Worm (Caenorhabditis elegans): ENCODE measurements around the gene ech-5.

ech-5 gene

ce11 chrIV:842630-843029 is 45.8 kb downstream of the ech-5 start:
- TF ChIP-seq zag-1 (tag; optimal IDR thresholded peaks at IDR 0.05) (no peak), lsy-2 (tag; optimal IDR thresholded peaks at IDR 0.05) (peak in 1 of 2 experiments; percentile 22), peb-1 (tag; optimal IDR thresholded peaks at IDR 0.05) (no peak), nhr-25 (tag; optimal IDR thresholded peaks at IDR 0.05) (peak; percentile 7), elt-1 (tag; optimal IDR thresholded peaks at IDR 0.05) (no peak), skn-1 (tag; optimal IDR thresholded peaks at IDR 0.05) (no peak), lin-13 (GFP tag; optimal IDR thresholded peaks at IDR 0.05) (peak; percentile 17), mdl-1 (tag; optimal IDR thresholded peaks at IDR 0.05) (no peak), sma-9 (GFP tag; optimal IDR thresholded peaks at IDR 0.05) (peak; percentile 28), sma-9 (tag; optimal IDR thresholded peaks at IDR 0.05) (no peak), ztf-11 (tag; optimal IDR thresholded peaks at IDR 0.05) (no peak), aly-2 (tag; optimal IDR thresholded peaks at IDR 0.05) (no peak), ceh-82 (tag; optimal IDR thresholded peaks at IDR 0.05) (no peak), mbf-1 (tag; optimal IDR thresholded peaks at IDR 0.05) (no peak), unc-55 (GFP tag; optimal IDR thresholded peaks at IDR 0.05) (peak; percentile 60), unc-39 (tag; optimal IDR thresholded peaks at IDR 0.05) (no peak), fos-1 (tag; optimal IDR thresholded peaks at IDR 0.05) (peak; percentile 49), gmeb-1 (tag; optimal IDR thresholded peaks at IDR 0.05) (peak; percentile 57), nhr-23 (tag; optimal IDR thresholded peaks at IDR 0.05) (no peak), F13H6.1 (tag; optimal IDR thresholded peaks at IDR 0.05) (peak; percentile 5), nhr-237 (tag; optimal IDR thresholded peaks at IDR 0.05) (no peak), nhr-129 (tag; optimal IDR thresholded peaks at IDR 0.05) (peak; percentile 60), crh-2 (tag; optimal IDR thresholded peaks at IDR 0.05) (peak; percentile 51), snpc-4 (tag; optimal IDR thresholded peaks at IDR 0.05) (no peak), elt-3 (tag; optimal IDR thresholded peaks at IDR 0.05) (no peak), ama-1 (optimal IDR thresholded peaks at IDR 0.05) (no peak), nhr-11 (tag; optimal IDR thresholded peaks at IDR 0.05) (no peak), ZK546.5 (tag; optimal IDR thresholded peaks at IDR 0.05) (no peak), ztf-1 (GFP tag; conservative IDR thresholded peaks at IDR 0.05) (no peak), nhr-6 (tag; optimal IDR thresholded peaks at IDR 0.05) (no peak), dmd-4 (tag; optimal IDR thresholded peaks at IDR 0.05) (no peak), sma-3 (GFP tag; optimal IDR thresholded peaks at IDR 0.05) (peak; percentile 6), mab-5 (tag; optimal IDR thresholded peaks at IDR 0.05) (no peak), C34F6.9 (tag; optimal IDR thresholded peaks at IDR 0.05) (peak; percentile 47)

- TF ChIP-seq mdl-1 (tag; optimal IDR thresholded peaks at IDR 0.05) (no peak), lsy-2 (tag; optimal IDR thresholded peaks at IDR 0.05) (no peak), nhr-10 (tag; optimal IDR thresholded peaks at IDR 0.05) (no peak), R02D3.7 (tag; optimal IDR thresholded peaks at IDR 0.05) (no peak), ztf-11 (tag; optimal IDR thresholded peaks at IDR 0.05) (no peak), alr-1 (tag; optimal IDR thresholded peaks at IDR 0.05) (no peak), blmp-1 (tag; optimal IDR thresholded peaks at IDR 0.05; ENCODE audit: insufficient read depth) (no peak), zag-1 (tag; optimal IDR thresholded peaks at IDR 0.05) (no peak), lin-13 (GFP tag; optimal IDR thresholded peaks at IDR 0.05) (no peak), C34F6.9 (tag; optimal IDR thresholded peaks at IDR 0.05) (no peak)
These were observed 48.4 kb downstream of the ech-5 start, which contains the start of gene lgc-33 for ce11 chrIV:845198-845597. TSS of gene lgc-33 (plus strand) at chrIV:845498.

ce11 chrIV:848207-848606 is 51.4 kb downstream of the ech-5 start:
- no peak for TF ChIP-seq nhr-77 (tag; optimal IDR thresholded peaks at IDR 0.05)

All from whole organism, L2 larva.